Worm (Caenorhabditis elegans): ENCODE results near the gene erfa-3.

- TF ChIP-seq ceh-19 (GFP tag; optimal IDR thresholded peaks at IDR 0.05) (no peak), nfya-1 (tag; optimal IDR thresholded peaks at IDR 0.05) (no peak), F13H6.1 (tag; optimal IDR thresholded peaks at IDR 0.05) (no peak), hlh-30 (tag; optimal IDR thresholded peaks at IDR 0.05; ENCODE audit: insufficient read depth) (no peak), Y22D7AL.16 (tag; optimal IDR thresholded peaks at IDR 0.05) (no peak), ama-1 (optimal IDR thresholded peaks at IDR 0.05) (no peak), mec-3 (tag; optimal IDR thresholded peaks at IDR 0.05; ENCODE audit: borderline replicate concordance) (no peak), elt-2 (tag; optimal IDR thresholded peaks at IDR 0.05) (no peak), nhr-11 (tag; optimal IDR thresholded peaks at IDR 0.05) (no peak), sdc-2 (tag; optimal IDR thresholded peaks at IDR 0.05) (no peak), pha-4 (tag; optimal IDR thresholded peaks at IDR 0.05) (no peak), dve-1 (tag; optimal IDR thresholded peaks at IDR 0.05) (no peak), dmd-4 (tag; optimal IDR thresholded peaks at IDR 0.05; ENCODE audit: borderline replicate concordance) (no peak), sox-2 (GFP tag; IDR thresholded peaks at IDR 0.05) (no peak)
Observed at ce11 chrV:11134296-11134695, 21.4 kb upstream of the erfa-3 start, which contains the start of gene glb-3.
